Fruit fly (Drosophila melanogaster) whole organism, adult: ENCODE measurements around the gene CG34051.
A peak's percentile ranks its signal among the peaks of the same experiment; 100 is the strongest.

ENCODE experiments used
- CG11617 ChIP-seq: fragments of 200-800 bp; sonication (Bioruptor generic); optimal IDR thresholded peaks from 2 replicates; lab custom pipeline; 2017; ENCODE audit warnings: mild to moderate bottlenecking, missing biosample characterization, missing genetic modification reagents, missing genetic modification characterization
- CG12768 ChIP-seq: fragments of 200-800 bp; sonication (Bioruptor generic); optimal IDR thresholded peaks from 2 replicates; lab custom pipeline; 2017; ENCODE audit warnings: missing biosample characterization, missing genetic modification characterization, mild to moderate bottlenecking, moderate library complexity, missing genetic modification reagents
- CG1620 ChIP-seq: fragments of 200-800 bp; sonication (Bioruptor generic); optimal IDR thresholded peaks from 2 replicates; lab custom pipeline; 2016; ENCODE audit warnings: missing biosample characterization, missing genetic modification characterization
- CG5204 ChIP-seq: fragments of 200-800 bp; sonication (Bioruptor generic); optimal IDR thresholded peaks from 2 replicates; lab custom pipeline; 2016; ENCODE audit warnings: missing biosample characterization, missing genetic modification characterization
- CG7045 ChIP-seq: fragments of 200-800 bp; sonication (Bioruptor generic); optimal IDR thresholded peaks from 2 replicates; lab custom pipeline; 2017; ENCODE audit warnings: missing biosample characterization, mild to moderate bottlenecking, missing genetic modification characterization
- CG7101 ChIP-seq: fragments of 200-800 bp; sonication (Bioruptor generic); optimal IDR thresholded peaks from 2 replicates; lab custom pipeline; 2018; ENCODE audit warnings: missing biosample characterization, mild to moderate bottlenecking, missing genetic modification characterization, moderate library complexity
- Clk ChIP-seq: fragments of 200-800 bp; sonication (Bioruptor generic); optimal IDR thresholded peaks from 2 replicates; lab custom pipeline; 2017; ENCODE audit warnings: missing biosample characterization, missing genetic modification characterization
- Crg-1 ChIP-seq: fragments of 200-800 bp; sonication (Bioruptor generic); optimal IDR thresholded peaks from 2 replicates; lab custom pipeline; 2016; ENCODE audit warnings: missing biosample characterization, missing genetic modification characterization
- cic ChIP-seq: fragments of 200-800 bp; sonication (Bioruptor generic); optimal IDR thresholded peaks from 2 replicates; lab custom pipeline; 2017; ENCODE audit warnings: missing biosample characterization, mild to moderate bottlenecking, missing genetic modification characterization, moderate library complexity
- ovo ChIP-seq: fragments of 200-800 bp; sonication (Bioruptor generic); optimal IDR thresholded peaks from 2 replicates; lab custom pipeline; 2016; ENCODE audit warnings: missing biosample characterization, missing genetic modification characterization
- pad ChIP-seq: fragments of 200-800 bp; sonication (Bioruptor generic); optimal IDR thresholded peaks from 3 replicates; lab custom pipeline; 2017; ENCODE audit warnings: missing biosample characterization, missing genetic modification characterization, mild to moderate bottlenecking, moderate library complexity, missing genetic modification reagents

- no peak for TF ChIP-seq CG1620 (GFP tag; lab: Kevin White, UChicago)
- no peak for TF ChIP-seq pad (GFP tag; lab: Kevin White, UChicago)
- TF ChIP-seq Clk (GFP tag; lab: Kevin White, UChicago), result no peak
- TF ChIP-seq cic (GFP tag; lab: Kevin White, UChicago), result peak; percentile 1
- TF ChIP-seq CG7101 (tag; lab: Kevin White, UChicago), result no peak
- no peak for TF ChIP-seq CG11617
- no peak for TF ChIP-seq CG7045 (GFP tag; lab: Kevin White, UChicago)
- no peak for TF ChIP-seq CG5204 (GFP tag; lab: Kevin White, UChicago)
- no peak for TF ChIP-seq Crg-1
- no peak for TF ChIP-seq ovo (GFP tag; lab: Kevin White, UChicago)
- no peak for TF ChIP-seq CG12768
Measured at dm6 chr2L:19967390-19967789, 6.6 kb upstream of the CG34051 start, which contains the start of gene Hf.
